Worm (Caenorhabditis elegans) whole organism, L4 larva: ENCODE measurements around the gene fbxa-99.

Experiments
- T20F7.1 ChIP-seq: fragments of 200-800 bp; sonication (Bioruptor generic); optimal IDR thresholded peaks from 2 replicates; lab custom pipeline; 2018; ENCODE audit warnings: mild to moderate bottlenecking, missing genetic modification characterization, missing compliant biosample characterization
- Y105C5A.15 ChIP-seq: fragments of 200-800 bp; sonication (Bioruptor generic); IDR thresholded peaks from 2 replicates; pipeline ENCODE4 v1.3.6; 2022; ENCODE audit warnings: missing genetic modification characterization, missing compliant biosample characterization
- Y48G9A.11 ChIP-seq: fragments of 200-800 bp; sonication (Bioruptor generic); IDR thresholded peaks from 2 replicates; pipeline ENCODE4 v1.3.6; 2022; ENCODE audit warnings: missing genetic modification reagents, missing genetic modification characterization, missing compliant biosample characterization
- Y75B8A.6 ChIP-seq: fragments of 200-800 bp; sonication (Bioruptor generic); IDR thresholded peaks from 2 replicates; pipeline ENCODE4 v1.3.6; 2022; ENCODE audit warnings: missing genetic modification reagents, missing genetic modification characterization, missing compliant biosample characterization
- ZK337.2 ChIP-seq: fragments of 200-800 bp; sonication (Bioruptor generic); IDR thresholded peaks from 2 replicates; pipeline ENCODE4 v1.3.6; 2022; ENCODE audit warnings: missing genetic modification reagents, missing genetic modification characterization, missing compliant biosample characterization
- ZK546.5 ChIP-seq, 2 experiments: sonication (generic microtip); optimal IDR thresholded peaks; 2 replicates each; lab custom pipeline; 2017; ENCODE audit warnings: missing biosample characterization in 2 of 2, missing genetic modification characterization in 2 of 2
- aha-1 ChIP-seq: fragments of 150-350 bp; peaks from one replicate; lab custom pipeline; 2014; ENCODE audit warnings: missing biosample characterization, missing genetic modification characterization
- arid-1 ChIP-seq: fragments of 200-800 bp; sonication (Bioruptor generic); conservative IDR thresholded peaks from 2 replicates; pipeline ENCODE4 v1.3.6; 2022; ENCODE audit warnings: missing genetic modification reagents, missing genetic modification characterization, missing compliant biosample characterization
- ceh-20 ChIP-seq: fragments of 200-800 bp; sonication (Bioruptor generic); IDR thresholded peaks from 2 replicates; pipeline ENCODE4 v1.3.6; 2022; ENCODE audit warnings: missing genetic modification reagents, missing genetic modification characterization, missing compliant biosample characterization
- ces-1 ChIP-seq: fragments of 150-350 bp; sonication (generic microtip); optimal IDR thresholded peaks from 4 replicates; lab custom pipeline; 2014; ENCODE audit warnings: missing biosample characterization, missing genetic modification reagents, missing genetic modification characterization
- daf-12 ChIP-seq: fragments of 150-350 bp; optimal IDR thresholded peaks from 2 replicates; lab custom pipeline; 2014; ENCODE audit warnings: missing biosample characterization, missing genetic modification reagents, missing genetic modification characterization
- daf-8 ChIP-seq: fragments of 200-800 bp; sonication (Bioruptor generic); IDR thresholded peaks from 2 replicates; pipeline ENCODE4 v1.3.6; 2022; ENCODE audit warnings: missing genetic modification characterization, missing compliant biosample characterization
- dpl-1 ChIP-seq: fragments of 150-350 bp; optimal IDR thresholded peaks from 2 replicates; lab custom pipeline; 2014; ENCODE audit warnings: missing biosample characterization, missing genetic modification reagents, missing genetic modification characterization
- dve-1 ChIP-seq: sonication (generic microtip); optimal IDR thresholded peaks from 2 replicates; lab custom pipeline; 2017; ENCODE audit warnings: antibody characterized with exemption, mild to moderate bottlenecking, missing genetic modification characterization, missing compliant biosample characterization; ENCODE audit not compliant: insufficient read depth
- egl-27 ChIP-seq: sonication (generic microtip); optimal IDR thresholded peaks from 3 replicates; lab custom pipeline; 2017; ENCODE audit warnings: missing biosample characterization, missing genetic modification reagents, missing genetic modification characterization
- fkh-10 ChIP-seq: fragments of 150-350 bp; optimal IDR thresholded peaks from 2 replicates; lab custom pipeline; 2014; ENCODE audit warnings: missing biosample characterization, missing genetic modification reagents, missing genetic modification characterization
- fos-1 ChIP-seq: fragments of 150-350 bp; optimal IDR thresholded peaks from 2 replicates; lab custom pipeline; 2014; ENCODE audit warnings: missing biosample characterization, missing genetic modification characterization
- hlh-11 ChIP-seq: fragments of 200-800 bp; sonication (Bioruptor generic); optimal IDR thresholded peaks from 2 replicates; lab custom pipeline; 2018; ENCODE audit warnings: mild to moderate bottlenecking, missing genetic modification characterization, missing compliant biosample characterization
- lim-7 ChIP-seq: fragments of 200-800 bp; sonication (Bioruptor generic); IDR thresholded peaks from 2 replicates; pipeline ENCODE4 v1.3.6; 2022; ENCODE audit warnings: missing genetic modification characterization, missing compliant biosample characterization
- lin-1 ChIP-seq: fragments of 200-800 bp; sonication (Bioruptor generic); IDR thresholded peaks from 2 replicates; pipeline ENCODE4 v1.3.6; 2022; ENCODE audit warnings: missing genetic modification reagents, missing genetic modification characterization, missing compliant biosample characterization
- lin-13 ChIP-seq: fragments of 150-350 bp; optimal IDR thresholded peaks from 2 replicates; lab custom pipeline; 2014; ENCODE audit warnings: missing biosample characterization, missing genetic modification reagents, missing genetic modification characterization
- lin-39 ChIP-seq: fragments of 150-350 bp; optimal IDR thresholded peaks from 2 replicates; lab custom pipeline; 2014; ENCODE audit warnings: missing biosample characterization, missing genetic modification reagents, missing genetic modification characterization
- madf-5 ChIP-seq, 2 experiments: fragments of 200-800 bp; sonication (Bioruptor generic); IDR thresholded peaks; 2 replicates each; pipeline ENCODE4 v1.3.6; 2022; ENCODE audit warnings: missing compliant biosample characterization in 2 of 2, missing genetic modification characterization in 2 of 2
- madf-9 ChIP-seq: fragments of 200-800 bp; sonication (Bioruptor generic); conservative IDR thresholded peaks from 2 replicates; pipeline ENCODE4 v1.3.6; 2022; ENCODE audit warnings: missing genetic modification reagents, missing genetic modification characterization, missing compliant biosample characterization
- mxl-2 ChIP-seq: fragments of 200-800 bp; sonication (Bioruptor generic); conservative IDR thresholded peaks from 2 replicates; pipeline ENCODE4 v1.3.6; 2022; ENCODE audit warnings: missing genetic modification reagents, missing genetic modification characterization, missing compliant biosample characterization
- mxl-3 ChIP-seq: fragments of 200-800 bp; sonication (Bioruptor generic); optimal IDR thresholded peaks from 2 replicates; lab custom pipeline; 2018; ENCODE audit warnings: mild to moderate bottlenecking, missing genetic modification characterization, missing compliant biosample characterization
- nhr-10 ChIP-seq: fragments of 150-350 bp; optimal IDR thresholded peaks from 2 replicates; lab custom pipeline; 2014; ENCODE audit warnings: missing biosample characterization, missing genetic modification characterization
- nhr-11 ChIP-seq: fragments of 150-350 bp; optimal IDR thresholded peaks from 2 replicates; lab custom pipeline; 2014; ENCODE audit warnings: missing biosample characterization, missing genetic modification characterization
- nhr-111 ChIP-seq: fragments of 200-800 bp; sonication (Bioruptor generic); optimal IDR thresholded peaks from 2 replicates; lab custom pipeline; 2018; ENCODE audit warnings: mild to moderate bottlenecking, missing genetic modification characterization, missing compliant biosample characterization
- nhr-25 ChIP-seq: sonication (generic microtip); optimal IDR thresholded peaks from 2 replicates; lab custom pipeline; 2017; ENCODE audit warnings: missing genetic modification characterization, mild to moderate bottlenecking, missing compliant biosample characterization, antibody characterized with exemption, moderate library complexity, borderline replicate concordance; ENCODE audit not compliant: insufficient read depth
- nhr-42 ChIP-seq: fragments of 200-800 bp; sonication (Bioruptor generic); IDR thresholded peaks from 2 replicates; pipeline ENCODE4 v1.3.6; 2022; ENCODE audit warnings: missing genetic modification characterization, missing compliant biosample characterization
- spr-3 ChIP-seq: fragments of 200-800 bp; sonication (Bioruptor generic); optimal IDR thresholded peaks from 2 replicates; lab custom pipeline; 2018; ENCODE audit warnings: mild to moderate bottlenecking, missing genetic modification characterization, missing compliant biosample characterization
- unc-62 ChIP-seq, 3 experiments: fragments of 150-350 bp in 1 of 3; sonication (generic microtip); optimal IDR thresholded peaks in 2 of 3; peaks in 1 of 3; 1 replicate in 1 of 3; 2 replicates in 2 of 3; lab custom pipeline; 2014 to 2017; ENCODE audit warnings: missing biosample characterization in 3 of 3, missing genetic modification characterization in 3 of 3, missing genetic modification reagents in 3 of 3, missing genotype in 1 of 3
- zip-2 ChIP-seq: fragments of 150-350 bp; optimal IDR thresholded peaks from 2 replicates; lab custom pipeline; 2014; ENCODE audit warnings: missing biosample characterization, missing genetic modification characterization
- ztf-7 ChIP-seq: fragments of 150-350 bp; optimal IDR thresholded peaks from 2 replicates; lab custom pipeline; 2014; ENCODE audit warnings: missing biosample characterization, missing genetic modification characterization

fbxa-99 gene

DNA sequence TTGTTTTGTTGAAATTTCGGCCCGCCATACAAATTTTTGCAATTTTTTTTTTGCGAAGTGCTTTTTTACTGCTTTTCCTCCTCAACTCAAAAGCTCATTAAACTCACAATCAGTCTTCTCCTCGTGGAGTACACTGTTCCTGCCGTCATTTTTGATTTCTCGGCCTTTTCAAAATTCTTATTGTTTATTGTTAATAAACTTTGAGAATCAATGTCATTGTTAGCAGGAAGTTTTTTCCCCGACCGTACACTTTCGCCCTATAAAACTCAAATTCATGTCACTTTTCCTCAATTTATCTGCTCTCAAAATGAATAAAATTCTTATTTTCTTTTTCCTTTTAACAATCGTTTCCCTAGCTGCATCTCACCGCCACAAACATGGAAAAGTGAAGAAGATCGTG lies 6.8 kb downstream of the fbxa-99 start, which contains the start of gene clec-232:
TSS of gene clec-232 (plus strand) at position 301 of the 400 bp plus-strand sequence.
- TF ChIP-seq daf-8 (GFP tag; lab: Robert Waterston, UW) (no peak), aha-1 (no peak), lim-7 (no peak), egl-27 (tag; lab: Kevin White, UChicago) (no peak), Y105C5A.15 (GFP tag; lab: Robert Waterston, UW) (no peak), zip-2 (no peak), madf-5 (GFP tag; IDR thresholded peaks at IDR 0.05; lab: Robert Waterston, UW) (no peak), ZK546.5 (tag; optimal IDR thresholded peaks at IDR 0.05; lab: Kevin White, UChicago) (no peak), Y75B8A.6 (GFP tag; lab: Robert Waterston, UW) (no peak)

DNA sequence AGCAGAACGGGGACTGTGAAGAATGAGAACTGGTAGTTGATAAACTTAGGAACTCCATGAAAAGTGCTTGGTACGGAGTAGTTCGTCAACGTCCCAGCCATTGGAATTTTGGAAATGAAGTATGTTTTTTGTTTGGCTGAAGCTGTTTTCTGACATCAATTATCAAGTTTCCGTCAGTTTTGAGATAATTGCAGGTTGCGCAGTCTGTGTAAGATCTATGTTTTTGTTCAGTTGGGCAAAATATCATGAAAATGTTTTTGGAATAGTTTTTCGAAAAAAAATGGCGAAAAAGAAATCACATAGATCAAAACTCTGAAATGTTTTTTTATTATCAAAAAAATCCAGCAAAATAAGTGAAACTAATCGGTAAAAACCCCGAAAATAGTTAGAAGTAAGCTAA lies 7.8 kb downstream of the fbxa-99 start, which contains the start of gene sru-22:
TSS of gene sru-22 (minus strand) at position 101 of the 400 bp plus-strand sequence.
- TF ChIP-seq lin-1 (GFP tag; lab: Robert Waterston, UW) (no peak), aha-1 (peak; percentile 4), unc-62 (GFP tag; optimal IDR thresholded peaks at IDR 0.05 in 1 of 2; lab: Kevin White, UChicago) (no peak), unc-62 (tag; optimal IDR thresholded peaks at IDR 0.05; lab: Kevin White, UChicago) (no peak)

DNA sequence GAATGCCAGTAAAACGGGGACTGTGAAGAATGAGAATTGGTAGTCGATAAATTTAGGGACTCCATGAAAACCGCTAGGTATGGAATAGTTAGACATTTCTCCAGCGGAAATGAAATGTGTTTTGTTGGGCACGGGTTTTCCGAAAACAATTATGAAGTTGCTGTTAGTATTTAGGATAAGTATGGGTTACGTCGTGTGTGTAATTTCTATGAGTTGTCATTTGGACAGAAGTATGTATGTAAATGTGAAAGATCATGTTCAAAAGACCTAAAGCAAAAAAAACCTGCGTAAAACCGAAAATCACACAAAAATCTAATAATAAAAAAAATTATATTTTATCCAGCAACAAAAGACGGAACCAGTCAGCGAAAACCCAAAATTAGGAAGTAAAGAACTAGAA lies 10.2 kb downstream of the fbxa-99 start, which contains the start of gene sru-23:
TSS of gene sru-23 (minus strand) at position 101 of the 400 bp plus-strand sequence.
- TF ChIP-seq Y75B8A.6 (GFP tag; lab: Robert Waterston, UW) (no peak), fkh-10 (GFP tag; lab: Kevin White, UChicago) (no peak), nhr-10 (tag; lab: Kevin White, UChicago) (no peak), ZK337.2 (GFP tag; lab: Robert Waterston, UW) (no peak)

DNA sequence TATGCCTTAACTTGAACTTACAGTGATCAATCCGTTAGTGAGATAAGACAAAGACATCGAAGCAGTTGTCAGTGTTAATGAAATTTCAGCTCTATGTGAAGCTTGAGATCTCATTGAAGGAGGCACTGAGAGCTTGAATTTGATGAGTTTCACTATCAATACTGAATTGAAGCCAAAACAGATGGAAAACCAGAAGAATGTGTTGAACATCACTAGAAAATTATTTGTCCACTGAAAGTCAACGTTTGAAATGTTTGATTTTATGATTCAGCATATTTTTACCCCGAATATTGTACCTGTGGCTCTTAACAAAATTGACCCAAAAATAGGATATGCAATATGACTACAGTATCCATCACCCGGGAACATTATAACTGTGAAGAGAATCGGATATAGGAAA lies 11.8 kb downstream of the fbxa-99 start:
- TF ChIP-seq spr-3 (GFP tag; lab: Kevin White, UChicago), result no peak
- TF ChIP-seq unc-62 (GFP tag; optimal IDR thresholded peaks at IDR 0.05 in 1 of 2; lab: Kevin White, UChicago), result peak in 1 of 2 experiments; percentile 97
- no peak for TF ChIP-seq unc-62 (tag; optimal IDR thresholded peaks at IDR 0.05; lab: Kevin White, UChicago)
- TF ChIP-seq lin-39 (tag; lab: Kevin White, UChicago), result no peak
- no peak for TF ChIP-seq daf-12 (tag; lab: Kevin White, UChicago)
- no peak for TF ChIP-seq T20F7.1 (GFP tag; lab: Kevin White, UChicago)
- no peak for TF ChIP-seq nhr-25 (tag; lab: Kevin White, UChicago)
- no peak for TF ChIP-seq lin-13 (GFP tag; lab: Kevin White, UChicago)

DNA sequence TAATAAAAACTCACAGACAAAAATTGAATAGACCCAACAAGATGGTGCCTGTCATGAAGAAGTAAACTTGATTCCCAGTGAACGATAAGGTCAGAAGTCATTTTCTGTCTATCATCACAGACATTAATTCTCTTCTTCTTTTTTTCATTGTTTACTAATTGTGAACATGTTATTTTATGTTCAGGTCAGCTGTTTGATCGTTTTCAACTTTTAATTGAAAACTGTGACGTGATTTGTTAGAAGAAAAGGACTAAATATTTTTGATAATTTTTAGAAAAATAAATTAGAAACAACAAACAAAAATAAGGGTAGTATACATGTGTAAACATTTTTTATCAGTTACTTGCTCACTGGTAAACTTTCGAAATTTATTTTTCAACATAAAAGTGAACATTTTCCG lies 13.0 kb downstream of the fbxa-99 start, which contains the start of gene F36G9.7:
TSS of gene F36G9.7 (minus strand) at position 101 of the 400 bp plus-strand sequence.
- TF ChIP-seq zip-2, result no peak
- no peak for TF ChIP-seq mxl-3 (GFP tag; lab: Kevin White, UChicago)
- no peak for TF ChIP-seq ces-1 (GFP tag; lab: Kevin White, UChicago)
- TF ChIP-seq nhr-111 (GFP tag; lab: Kevin White, UChicago), result no peak
- no peak for TF ChIP-seq Y48G9A.11 (GFP tag; lab: Robert Waterston, UW)
- TF ChIP-seq ztf-7 (tag; lab: Kevin White, UChicago), result no peak
- TF ChIP-seq arid-1, result no peak
- no peak for TF ChIP-seq mxl-2 (GFP tag; lab: Robert Waterston, UW)
- no peak for TF ChIP-seq lim-7
- TF ChIP-seq nhr-11 (tag; lab: Kevin White, UChicago), result no peak
- no peak for TF ChIP-seq dve-1 (tag; lab: Kevin White, UChicago)

DNA sequence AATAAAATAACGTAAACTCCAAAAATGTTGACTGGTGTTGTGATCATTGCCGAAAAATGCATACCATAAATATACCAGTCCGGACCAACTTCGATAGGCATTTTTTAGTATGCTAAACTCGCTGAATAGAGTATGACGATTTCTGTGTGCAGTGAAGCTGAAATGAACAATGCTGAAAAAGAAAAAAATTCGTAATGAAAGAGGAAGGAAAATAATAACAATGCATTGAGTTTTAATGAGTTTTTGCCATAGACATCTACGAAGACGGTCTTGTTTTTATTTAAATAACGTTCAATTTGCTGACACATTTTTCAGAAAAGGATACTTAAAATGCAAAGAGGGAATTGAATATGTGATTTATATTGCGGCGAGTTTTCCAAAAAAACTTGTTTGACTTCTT lies 15.1 kb downstream of the fbxa-99 start, which contains the start of gene sri-1:
TSS of gene sri-1 (minus strand) at position 101 of the 400 bp plus-strand sequence.
- no peak for TF ChIP-seq madf-9 (GFP tag; lab: Robert Waterston, UW)
- TF ChIP-seq Y105C5A.15 (GFP tag; lab: Robert Waterston, UW), result no peak
- no peak for TF ChIP-seq ZK546.5 (tag; optimal IDR thresholded peaks at IDR 0.05; lab: Kevin White, UChicago)
- no peak for TF ChIP-seq ceh-20 (GFP tag; lab: Robert Waterston, UW)
- no peak for TF ChIP-seq nhr-42 (GFP tag; lab: Robert Waterston, UW)
- TF ChIP-seq dpl-1 (GFP tag; lab: Kevin White, UChicago), result no peak
- no peak for TF ChIP-seq hlh-11 (tag; lab: Kevin White, UChicago)
- TF ChIP-seq fos-1 (tag; lab: Kevin White, UChicago), result no peak
